Fruit fly (Drosophila melanogaster) whole organism, adult: Measurements from ENCODE around the gene CG7275.

Experiments
- CG12768 ChIP-seq: fragments of 200-800 bp; sonication (Bioruptor generic); optimal IDR thresholded peaks from 2 replicates; lab custom pipeline; 2017; ENCODE audit warnings: missing biosample characterization, missing genetic modification characterization, mild to moderate bottlenecking, moderate library complexity, missing genetic modification reagents
- CG33017 ChIP-seq: fragments of 200-800 bp; sonication (Bioruptor generic); optimal IDR thresholded peaks from 2 replicates; lab custom pipeline; 2018; ENCODE audit warnings: missing biosample characterization, mild to moderate bottlenecking, missing genetic modification characterization, moderate library complexity
- CG7045 ChIP-seq: fragments of 200-800 bp; sonication (Bioruptor generic); optimal IDR thresholded peaks from 2 replicates; lab custom pipeline; 2017; ENCODE audit warnings: missing biosample characterization, mild to moderate bottlenecking, missing genetic modification characterization
- CG7101 ChIP-seq: fragments of 200-800 bp; sonication (Bioruptor generic); optimal IDR thresholded peaks from 2 replicates; lab custom pipeline; 2018; ENCODE audit warnings: missing biosample characterization, mild to moderate bottlenecking, missing genetic modification characterization, moderate library complexity
- Crg-1 ChIP-seq: fragments of 200-800 bp; sonication (Bioruptor generic); optimal IDR thresholded peaks from 2 replicates; lab custom pipeline; 2016; ENCODE audit warnings: missing biosample characterization, missing genetic modification characterization
- bab1 ChIP-seq: fragments of 200-800 bp; sonication (Bioruptor generic); optimal IDR thresholded peaks from 3 replicates; lab custom pipeline; 2019; ENCODE audit warnings: missing biosample characterization, mild to moderate bottlenecking, missing genetic modification characterization, moderate library complexity
- cnc ChIP-seq, 2 experiments: fragments of >200 bp; optimal IDR thresholded peaks; 2 replicates each; lab custom pipeline; 2017
- kay ChIP-seq: fragments of 200-800 bp; sonication (Bioruptor generic); peaks from one replicate; lab custom pipeline; 2016; ENCODE audit warnings: missing biosample characterization, missing genetic modification characterization, borderline replicate concordance
- pad ChIP-seq: fragments of 200-800 bp; sonication (Bioruptor generic); optimal IDR thresholded peaks from 3 replicates; lab custom pipeline; 2017; ENCODE audit warnings: missing biosample characterization, missing genetic modification characterization, mild to moderate bottlenecking, moderate library complexity, missing genetic modification reagents

dm6 chr3L:15526712-15527111 lies 28.0 kb downstream of the CG7275 start, which contains the start of gene CG33985:
- TF ChIP-seq kay (GFP tag; lab: Kevin White, UChicago) (no peak), CG12768 (GFP tag; lab: Kevin White, UChicago) (no peak), CG33017 (tag; lab: Kevin White, UChicago) (no peak), bab1 (no peak), cnc (optimal IDR thresholded peaks at IDR 0.05; lab: Kevin White, UChicago) (no peak), CG7045 (GFP tag; lab: Kevin White, UChicago) (no peak), CG7101 (no peak), pad (no peak), Crg-1 (GFP tag; lab: Kevin White, UChicago) (no peak)
